Worm (Caenorhabditis elegans): Measurements from ENCODE around the gene C18A3.3.

DNA sequence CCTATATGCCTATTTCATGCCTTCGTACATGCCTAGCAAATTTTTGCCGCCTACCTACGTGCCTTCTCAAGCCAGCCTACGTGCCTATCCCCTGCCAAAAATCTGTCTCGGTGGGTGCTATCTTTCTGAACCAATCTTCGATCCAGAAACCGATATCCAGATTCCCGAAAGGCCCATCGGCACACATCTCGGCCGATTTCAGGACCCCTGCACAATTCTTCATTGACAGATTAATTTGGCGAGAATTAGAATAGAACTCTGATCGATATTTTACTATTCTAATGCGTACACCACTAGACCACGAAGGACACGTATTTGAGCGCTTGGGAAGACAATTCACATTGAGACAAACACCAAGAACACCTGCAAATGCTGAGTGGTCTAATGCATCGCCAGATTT lies 48.6 kb upstream of the C18A3.3 start:
- peak; percentile 74; the same call in 1 of the 2 replicates for TF ChIP-seq flt-1 (GFP tag; IDR thresholded peaks at IDR 0.05)
- TF ChIP-seq tab-1 (GFP tag; IDR thresholded peaks at IDR 0.05): no peak
- TF ChIP-seq klf-2 (GFP tag; conservative IDR thresholded peaks at IDR 0.05): no peak
- TF ChIP-seq ztf-29 (GFP tag; IDR thresholded peaks at IDR 0.05): no peak
- TF ChIP-seq cog-1 (tag; optimal IDR thresholded peaks at IDR 0.05): no peak

Data from whole organism, midembryonic.